Fruit fly (Drosophila melanogaster) whole organism, embryonic: Measurements from ENCODE around the gene dbo.

ENCODE experiments used
- Antp ChIP-seq: fragments of 200-800 bp; sonication (Bioruptor generic); optimal IDR thresholded peaks from 3 replicates; lab custom pipeline; 2016; ENCODE audit warnings: missing biosample characterization, missing genetic modification characterization
- B-H1 ChIP-seq: fragments of 200-800 bp; sonication (Bioruptor generic); IDR thresholded peaks from 3 replicates; pipeline ENCODE4 v1.3.6; 2022; ENCODE audit warnings: missing biosample characterization, missing genetic modification characterization
- BEAF-32 ChIP-seq: fragments of 200-800 bp; sonication (Bioruptor generic); optimal IDR thresholded peaks from 3 replicates; lab custom pipeline; 2017; ENCODE audit warnings: missing biosample characterization, missing genetic modification characterization, mild to moderate bottlenecking, moderate library complexity, missing genetic modification reagents
- CG10267 ChIP-seq: fragments of 200-800 bp; sonication (Bioruptor generic); optimal IDR thresholded peaks from 2 replicates; lab custom pipeline; 2018; ENCODE audit warnings: missing biosample characterization, mild to moderate bottlenecking, missing genetic modification characterization, moderate library complexity
- CG10959 ChIP-seq: fragments of 200-800 bp; sonication (Bioruptor generic); IDR thresholded peaks from 2 replicates; pipeline ENCODE4 v1.3.6; 2022; ENCODE audit warnings: missing biosample characterization, missing genetic modification characterization
- CG14710 ChIP-seq: fragments of 200-800 bp; sonication (Bioruptor generic); optimal IDR thresholded peaks from 3 replicates; lab custom pipeline; 2019; ENCODE audit warnings: missing biosample characterization, mild to moderate bottlenecking, missing genetic modification characterization, moderate library complexity
- CG15011 ChIP-seq: fragments of 200-800 bp; sonication (Bioruptor generic); optimal IDR thresholded peaks from 3 replicates; lab custom pipeline; 2018; ENCODE audit warnings: missing biosample characterization, mild to moderate bottlenecking, missing genetic modification characterization
- CG15601 ChIP-seq: fragments of 200-800 bp; sonication (Bioruptor generic); optimal IDR thresholded peaks from 3 replicates; lab custom pipeline; 2019; ENCODE audit warnings: missing biosample characterization, mild to moderate bottlenecking, missing genetic modification characterization, moderate library complexity
- CG1602 ChIP-seq: fragments of 200-800 bp; sonication (Bioruptor generic); optimal IDR thresholded peaks from 3 replicates; lab custom pipeline; 2016; ENCODE audit warnings: missing biosample characterization, missing genetic modification characterization
- CG16813 ChIP-seq: fragments of 200-800 bp; sonication (Bioruptor generic); IDR thresholded peaks from 3 replicates; pipeline ENCODE4 v1.3.6; 2022; ENCODE audit warnings: missing biosample characterization, missing genetic modification characterization; ENCODE audit not compliant: partially characterized antibody
- CG17612 ChIP-seq: fragments of 200-800 bp; sonication (Bioruptor generic); IDR thresholded peaks from 2 replicates; pipeline ENCODE4 v1.3.6; 2022; ENCODE audit warnings: missing biosample characterization, missing genetic modification characterization
- CG2116 ChIP-seq: fragments of 200-800 bp; sonication (Bioruptor generic); optimal IDR thresholded peaks from 3 replicates; lab custom pipeline; 2018; ENCODE audit warnings: missing biosample characterization, mild to moderate bottlenecking, missing genetic modification characterization
- CG2120 ChIP-seq: fragments of 200-800 bp; sonication (Bioruptor generic); optimal IDR thresholded peaks from 3 replicates; lab custom pipeline; 2016; ENCODE audit warnings: missing biosample characterization, missing genetic modification characterization
- CG2199 ChIP-seq: fragments of 200-800 bp; sonication (Bioruptor generic); IDR thresholded peaks from 3 replicates; pipeline ENCODE4 v1.3.6; 2022; ENCODE audit warnings: missing biosample characterization, missing genetic modification characterization
- CG2202 ChIP-seq: fragments of 200-800 bp; sonication (Bioruptor generic); optimal IDR thresholded peaks from 2 replicates; lab custom pipeline; 2018; ENCODE audit warnings: missing biosample characterization, mild to moderate bottlenecking, missing genetic modification characterization
- CG31388 ChIP-seq: fragments of 200-800 bp; sonication (Bioruptor generic); optimal IDR thresholded peaks from 2 replicates; lab custom pipeline; 2016; ENCODE audit warnings: missing biosample characterization, missing genetic modification characterization
- CG33557 ChIP-seq: fragments of 200-800 bp; sonication (Bioruptor generic); optimal IDR thresholded peaks from 2 replicates; lab custom pipeline; 2019; ENCODE audit warnings: missing biosample characterization, mild to moderate bottlenecking, missing genetic modification characterization, moderate library complexity
- CG4282 ChIP-seq: fragments of 200-800 bp; sonication (Bioruptor generic); optimal IDR thresholded peaks from 2 replicates; lab custom pipeline; 2016; ENCODE audit warnings: missing biosample characterization, missing genetic modification characterization
- CG43689 ChIP-seq: fragments of 200-800 bp; sonication (Bioruptor generic); IDR thresholded peaks from 2 replicates; pipeline ENCODE4 v1.3.6; 2022; ENCODE audit warnings: missing biosample characterization, missing genetic modification characterization
- CG4854 ChIP-seq: fragments of 200-800 bp; sonication (Bioruptor generic); optimal IDR thresholded peaks from 2 replicates; lab custom pipeline; 2016; ENCODE audit warnings: missing biosample characterization, missing genetic modification characterization, inconsistent platforms
- CG6854 ChIP-seq: fragments of 200-800 bp; sonication (Bioruptor generic); optimal IDR thresholded peaks from 3 replicates; lab custom pipeline; 2017; ENCODE audit warnings: missing biosample characterization, mild to moderate bottlenecking, missing genetic modification characterization
- CG7745 ChIP-seq: fragments of 200-800 bp; sonication (Bioruptor generic); optimal IDR thresholded peaks from 2 replicates; lab custom pipeline; 2018; ENCODE audit warnings: missing biosample characterization, mild to moderate bottlenecking, missing genetic modification characterization, moderate library complexity
- CG9932 ChIP-seq: fragments of 200-800 bp; sonication (Bioruptor generic); IDR thresholded peaks from 2 replicates; pipeline ENCODE4 v1.3.6; 2022; ENCODE audit warnings: missing biosample characterization, missing genetic modification characterization
- CTCF ChIP-seq: fragments of 200-800 bp; sonication (Bioruptor generic); optimal IDR thresholded peaks from 2 replicates; lab custom pipeline; 2017; ENCODE audit warnings: missing biosample characterization, mild to moderate bottlenecking, missing genetic modification characterization, moderate library complexity
- Hr39 ChIP-seq: fragments of >200 bp; optimal IDR thresholded peaks from 2 replicates; lab custom pipeline; 2017
- Kr ChIP-seq: fragments of 200-800 bp; sonication (Bioruptor generic); optimal IDR thresholded peaks from 2 replicates; lab custom pipeline; 2017; ENCODE audit warnings: missing biosample characterization, mild to moderate bottlenecking, missing genetic modification characterization
- Oli ChIP-seq: fragments of 200-800 bp; sonication (Bioruptor generic); optimal IDR thresholded peaks from 2 replicates; lab custom pipeline; 2018; ENCODE audit warnings: missing biosample characterization, mild to moderate bottlenecking, missing genetic modification characterization, moderate library complexity
- Poxn ChIP-seq: fragments of 200-800 bp; sonication (Bioruptor generic); IDR thresholded peaks from 2 replicates; pipeline ENCODE4 v1.3.6; 2022; ENCODE audit warnings: missing biosample characterization, missing genetic modification characterization
- Rx ChIP-seq: fragments of 200-800 bp; sonication (Bioruptor generic); IDR thresholded peaks from 2 replicates; pipeline ENCODE4 v1.3.6; 2022; ENCODE audit warnings: missing biosample characterization, missing genetic modification characterization
- amos ChIP-seq: fragments of 200-800 bp; sonication (Bioruptor generic); IDR thresholded peaks from 2 replicates; pipeline ENCODE4 v1.3.6; 2022; ENCODE audit warnings: missing biosample characterization, missing genetic modification characterization; ENCODE audit not compliant: partially characterized antibody
- eyg ChIP-seq: fragments of 200-800 bp; sonication (Bioruptor generic); optimal IDR thresholded peaks from 3 replicates; lab custom pipeline; 2016; ENCODE audit warnings: missing biosample characterization, missing genetic modification characterization
- fd3F ChIP-seq: fragments of 200-800 bp; sonication (Bioruptor generic); optimal IDR thresholded peaks from 2 replicates; lab custom pipeline; 2018; ENCODE audit warnings: missing biosample characterization, mild to moderate bottlenecking, missing genetic modification characterization, moderate library complexity
- fru ChIP-seq: fragments of >200 bp; optimal IDR thresholded peaks from 2 replicates; lab custom pipeline; 2017
- ftz-f1 ChIP-seq: fragments of 200-800 bp; sonication (Bioruptor generic); optimal IDR thresholded peaks from 2 replicates; lab custom pipeline; 2016; ENCODE audit warnings: missing biosample characterization, missing genetic modification characterization
- gem ChIP-seq: fragments of 200-800 bp; sonication (Bioruptor generic); optimal IDR thresholded peaks from 2 replicates; lab custom pipeline; 2019; ENCODE audit warnings: missing biosample characterization, mild to moderate bottlenecking, missing genetic modification characterization, moderate library complexity
- grn ChIP-seq: fragments of 200-800 bp; sonication (Bioruptor generic); optimal IDR thresholded peaks from 3 replicates; lab custom pipeline; 2017; ENCODE audit warnings: missing biosample characterization, missing genetic modification characterization
- hbn ChIP-seq: fragments of 200-800 bp; sonication (Bioruptor generic); IDR thresholded peaks from 2 replicates; pipeline ENCODE4 v1.3.6; 2022; ENCODE audit warnings: missing biosample characterization, missing genetic modification characterization; ENCODE audit not compliant: partially characterized antibody
- klu ChIP-seq: fragments of 200-800 bp; sonication (Bioruptor generic); IDR thresholded peaks from 2 replicates; pipeline ENCODE4 v1.3.6; 2022; ENCODE audit warnings: missing biosample characterization, missing genetic modification characterization
- lov ChIP-seq, 2 experiments: fragments of 200-800 bp in 1 of 2; fragments of >200 bp in 1 of 2; sonication (Bioruptor generic) in 1 of 2; IDR thresholded peaks in 1 of 2; optimal IDR thresholded peaks in 1 of 2; 2 replicates in 1 of 2; 3 replicates in 1 of 2; pipeline versions ENCODE4 v1.3.6 to Lab custom; 2017 to 2022; ENCODE audit warnings: missing biosample characterization in 1 of 2, missing genetic modification characterization in 1 of 2
- maf-S ChIP-seq: fragments of 200-800 bp; sonication (Bioruptor generic); optimal IDR thresholded peaks from 2 replicates; lab custom pipeline; 2016; ENCODE audit warnings: missing biosample characterization, missing genetic modification characterization
- mam ChIP-seq: fragments of 200-800 bp; sonication (Bioruptor generic); optimal IDR thresholded peaks from 3 replicates; lab custom pipeline; 2016; ENCODE audit warnings: missing biosample characterization, missing genetic modification characterization
- nom ChIP-seq: fragments of 200-800 bp; sonication (Bioruptor generic); optimal IDR thresholded peaks from 2 replicates; lab custom pipeline; 2017; ENCODE audit warnings: missing biosample characterization, missing genetic modification characterization, mild to moderate bottlenecking, moderate library complexity, missing genetic modification reagents
- odd ChIP-seq: fragments of 200-800 bp; sonication (Bioruptor generic); optimal IDR thresholded peaks from 2 replicates; lab custom pipeline; 2017; ENCODE audit warnings: missing biosample characterization, mild to moderate bottlenecking, missing genetic modification characterization
- onecut ChIP-seq: fragments of 200-800 bp; sonication (Bioruptor generic); IDR thresholded peaks from 2 replicates; pipeline ENCODE4 v1.3.6; 2022; ENCODE audit warnings: missing biosample characterization, missing genetic modification characterization
- ranshi ChIP-seq: fragments of 200-800 bp; sonication (Bioruptor generic); IDR thresholded peaks from 2 replicates; pipeline ENCODE4 v1.3.6; 2022; ENCODE audit warnings: missing biosample characterization, missing genetic modification characterization
- run ChIP-seq: fragments of 200-800 bp; sonication (Bioruptor generic); optimal IDR thresholded peaks from 3 replicates; lab custom pipeline; 2018; ENCODE audit warnings: missing biosample characterization, mild to moderate bottlenecking, missing genetic modification characterization
- schlank ChIP-seq: fragments of 200-800 bp; sonication (Bioruptor generic); optimal IDR thresholded peaks from 2 replicates; lab custom pipeline; 2018; ENCODE audit warnings: missing biosample characterization, mild to moderate bottlenecking, missing genetic modification characterization
- slbo ChIP-seq: fragments of 200-800 bp; sonication (Bioruptor generic); IDR thresholded peaks from 2 replicates; pipeline ENCODE4 v1.3.6; 2022; ENCODE audit warnings: missing biosample characterization, missing genetic modification characterization
- sob ChIP-seq: fragments of 200-800 bp; sonication (Bioruptor generic); IDR thresholded peaks from 2 replicates; pipeline ENCODE4 v1.3.6; 2022; ENCODE audit warnings: missing biosample characterization, missing genetic modification characterization
- sug ChIP-seq: fragments of 200-800 bp; optimal IDR thresholded peaks from 2 replicates; lab custom pipeline; 2019; ENCODE audit warnings: missing biosample characterization, mild to moderate bottlenecking, missing genetic modification characterization, moderate library complexity
- tna ChIP-seq: fragments of 200-800 bp; sonication (Bioruptor generic); IDR thresholded peaks from 2 replicates; pipeline ENCODE4 v1.3.6; 2022; ENCODE audit warnings: missing biosample characterization, missing genetic modification characterization; ENCODE audit not compliant: partially characterized antibody
- zfh1 ChIP-seq: fragments of 200-800 bp; sonication (Bioruptor generic); IDR thresholded peaks from 3 replicates; pipeline ENCODE4 v1.3.6; 2022; ENCODE audit warnings: missing biosample characterization, missing genetic modification characterization

Gene dbo

dm6 chr3L:15834877-15835555 lies 8.3 kb downstream of the dbo start, which contains the start of gene CG18081 (continued):
- TF ChIP-seq lov (optimal IDR thresholded peaks at IDR 0.05; lab: Kevin White, UChicago) (no peak), lov (GFP tag; IDR thresholded peaks at IDR 0.05; lab: Robert Waterston, UW) (no peak), CG2120 (GFP tag; lab: Kevin White, UChicago) (no peak), Oli (tag; lab: Kevin White, UChicago) (no peak), sob (GFP tag; lab: Robert Waterston, UW) (no peak), run (no peak), onecut (GFP tag; lab: Robert Waterston, UW) (no peak), CG2116 (GFP tag; lab: Kevin White, UChicago) (peak; percentile 27), grn (GFP tag; lab: Kevin White, UChicago) (no peak), tna (GFP tag; lab: Robert Waterston, UW) (no peak), mam (GFP tag; lab: Kevin White, UChicago) (no peak), CG43689 (GFP tag; lab: Robert Waterston, UW) (no peak), ranshi (GFP tag; lab: Robert Waterston, UW) (no peak), CG6854 (GFP tag; lab: Kevin White, UChicago) (no peak), odd (GFP tag; lab: Kevin White, UChicago) (no peak), Antp (GFP tag; lab: Kevin White, UChicago) (no peak), Hr39 (lab: Kevin White, UChicago) (no peak), CG15011 (GFP tag; lab: Kevin White, UChicago) (no peak), B-H1 (no peak), CG4282 (GFP tag; lab: Kevin White, UChicago) (no peak), CG2202 (tag; lab: Kevin White, UChicago) (no peak), CG10959 (GFP tag; lab: Robert Waterston, UW) (no peak), CG33557 (GFP tag; lab: Kevin White, UChicago) (no peak), sug (tag; lab: Kevin White, UChicago) (peak; percentile 12), fd3F (GFP tag; lab: Kevin White, UChicago) (no peak), eyg (GFP tag; lab: Kevin White, UChicago) (no peak), CG15601 (tag; lab: Kevin White, UChicago) (no peak), CG9932 (no peak), Rx (GFP tag; lab: Robert Waterston, UW) (no peak), hbn (GFP tag; lab: Robert Waterston, UW) (no peak), nom (no peak), CG17612 (GFP tag; lab: Robert Waterston, UW) (no peak), CG2199 (GFP tag; lab: Robert Waterston, UW) (no peak), CG14710 (tag; lab: Kevin White, UChicago) (peak; percentile 49), gem (no peak), CG1602 (GFP tag; lab: Kevin White, UChicago) (no peak), BEAF-32 (peak; percentile 36), fru (lab: Kevin White, UChicago) (no peak), CTCF (GFP tag; lab: Kevin White, UChicago) (peak; percentile 29), amos (GFP tag; lab: Robert Waterston, UW) (no peak), CG7745 (tag; lab: Kevin White, UChicago) (no peak), Kr (GFP tag; lab: Kevin White, UChicago) (no peak), CG16813 (no peak), zfh1 (no peak), ftz-f1 (GFP tag; lab: Kevin White, UChicago) (no peak), CG4854 (no peak), maf-S (GFP tag; lab: Kevin White, UChicago) (no peak), CG10267 (peak; percentile 25), slbo (GFP tag; lab: Robert Waterston, UW) (no peak), klu (GFP tag; lab: Robert Waterston, UW) (no peak), schlank (tag; lab: Kevin White, UChicago) (no peak), CG31388 (no peak), Poxn (no peak)
